Worm (Caenorhabditis elegans): ENCODE results near the gene cdd-1.

ce11 chrX:8241906-8242305, 31.0 kb upstream of the cdd-1 start, which contains the start of gene endu-2:
- TF ChIP-seq snpc-1.3 (tag; optimal IDR thresholded peaks at IDR 0.05; ENCODE audit: insufficient read depth) (no peak), fkh-3 (tag; optimal IDR thresholded peaks at IDR 0.05) (no peak), dpff-1 (tag; optimal IDR thresholded peaks at IDR 0.05) (no peak), ets-4 (GFP tag; optimal IDR thresholded peaks at IDR 0.05) (no peak), ztf-18 (tag; optimal IDR thresholded peaks at IDR 0.05) (no peak), madf-3 (GFP tag; IDR thresholded peaks at IDR 0.05) (no peak), unc-62 (GFP tag; optimal IDR thresholded peaks at IDR 0.05) (no peak)

All from whole organism, young adult.